Worm (Caenorhabditis elegans) whole organism, L3 larva: ENCODE data around the gene F45E4.6.
A peak's percentile ranks its signal among the peaks of the same experiment; 100 is the strongest.

Source experiments
- R02D3.7 ChIP-seq: fragments of 150-350 bp; optimal IDR thresholded peaks from 2 replicates; lab custom pipeline; 2014; ENCODE audit warnings: missing biosample characterization, missing genetic modification characterization
- ZK546.5 ChIP-seq: sonication (generic microtip); optimal IDR thresholded peaks from 2 replicates; lab custom pipeline; 2017; ENCODE audit warnings: missing biosample characterization, missing genetic modification characterization
- aly-2 ChIP-seq: fragments of 150-350 bp; optimal IDR thresholded peaks from 2 replicates; lab custom pipeline; 2014; ENCODE audit warnings: missing biosample characterization, missing genetic modification characterization
- ama-1 ChIP-seq: fragments of 150-350 bp; optimal IDR thresholded peaks from 2 replicates; lab custom pipeline; 2018
- ceh-16 ChIP-seq: sonication (generic microtip); optimal IDR thresholded peaks from 2 replicates; lab custom pipeline; 2017; ENCODE audit warnings: missing biosample characterization, missing genetic modification characterization
- ceh-28 ChIP-seq: fragments of 150-350 bp; optimal IDR thresholded peaks from 2 replicates; lab custom pipeline; 2014; ENCODE audit warnings: missing biosample characterization, missing genetic modification reagents, missing genetic modification characterization
- ceh-82 ChIP-seq: fragments of 150-350 bp; optimal IDR thresholded peaks from 2 replicates; lab custom pipeline; 2014; ENCODE audit warnings: missing biosample characterization, missing genetic modification characterization
- daf-12 ChIP-seq: fragments of 150-350 bp; optimal IDR thresholded peaks from 2 replicates; lab custom pipeline; 2014; ENCODE audit warnings: missing biosample characterization, missing genetic modification reagents, missing genetic modification characterization
- egl-27 ChIP-seq: sonication (generic microtip); optimal IDR thresholded peaks from 4 replicates; lab custom pipeline; 2017; ENCODE audit warnings: missing biosample characterization, missing genetic modification reagents, missing genetic modification characterization
- elt-1 ChIP-seq: fragments of 150-350 bp; optimal IDR thresholded peaks from 2 replicates; lab custom pipeline; 2014; ENCODE audit warnings: missing biosample characterization, missing genetic modification characterization
- elt-2 ChIP-seq: sonication (generic microtip); optimal IDR thresholded peaks from 2 replicates; lab custom pipeline; 2016; ENCODE audit warnings: missing genetic modification reagents, mild to moderate bottlenecking, missing genetic modification characterization, missing compliant biosample characterization
- elt-3 ChIP-seq, 3 experiments: fragments of 150-350 bp in 1 of 3; sonication (generic microtip) in 2 of 3; optimal IDR thresholded peaks; 2 replicates in 2 of 3; 4 replicates in 1 of 3; lab custom pipeline; 2014 to 2017; ENCODE audit warnings: missing biosample characterization in 3 of 3, missing genetic modification characterization in 3 of 3
- fkh-10 ChIP-seq: sonication (generic microtip); optimal IDR thresholded peaks from 2 replicates; lab custom pipeline; 2017; ENCODE audit warnings: missing biosample characterization, missing genetic modification reagents, missing genetic modification characterization
- fkh-2 ChIP-seq: fragments of 150-350 bp; optimal IDR thresholded peaks from 2 replicates; lab custom pipeline; 2014; ENCODE audit warnings: missing biosample characterization, missing genetic modification reagents, missing genetic modification characterization
- fos-1 ChIP-seq: fragments of 150-350 bp; optimal IDR thresholded peaks from 2 replicates; lab custom pipeline; 2014; ENCODE audit warnings: missing biosample characterization, missing genetic modification characterization
- hmg-11 ChIP-seq: sonication (generic microtip); optimal IDR thresholded peaks from 2 replicates; lab custom pipeline; 2016; ENCODE audit warnings: missing genetic modification characterization, missing compliant biosample characterization
- jun-1 ChIP-seq: fragments of 150-350 bp; optimal IDR thresholded peaks from 2 replicates; lab custom pipeline; 2014; ENCODE audit warnings: missing biosample characterization, missing genetic modification reagents, missing genetic modification characterization
- lin-15B ChIP-seq: fragments of 150-350 bp; optimal IDR thresholded peaks from 2 replicates; lab custom pipeline; 2014; ENCODE audit warnings: missing biosample characterization, missing genetic modification characterization
- lsy-12 ChIP-seq: sonication (generic microtip); optimal IDR thresholded peaks from 2 replicates; lab custom pipeline; 2016; ENCODE audit warnings: mild to moderate bottlenecking, missing genetic modification characterization, missing compliant biosample characterization
- mdl-1 ChIP-seq: fragments of 150-350 bp; optimal IDR thresholded peaks from 2 replicates; lab custom pipeline; 2014; ENCODE audit warnings: missing biosample characterization, missing genetic modification characterization
- mml-1 ChIP-seq: fragments of 150-350 bp; sonication (generic microtip); optimal IDR thresholded peaks from 3 replicates; lab custom pipeline; 2014; ENCODE audit warnings: missing biosample characterization, missing genetic modification characterization
- nfya-1 ChIP-seq: sonication (generic microtip); optimal IDR thresholded peaks from 2 replicates; lab custom pipeline; 2017; ENCODE audit warnings: missing genetic modification characterization, mild to moderate bottlenecking, missing compliant biosample characterization, antibody characterized with exemption, moderate library complexity; ENCODE audit not compliant: insufficient read depth
- nhr-11 ChIP-seq: fragments of 150-350 bp; optimal IDR thresholded peaks from 2 replicates; lab custom pipeline; 2014; ENCODE audit warnings: missing biosample characterization, missing genetic modification characterization
- nhr-23 ChIP-seq: fragments of 150-350 bp; optimal IDR thresholded peaks from 2 replicates; lab custom pipeline; 2014; ENCODE audit warnings: missing biosample characterization, missing genetic modification reagents, missing genetic modification characterization
- nhr-25 ChIP-seq: sonication (generic microtip); optimal IDR thresholded peaks from 2 replicates; lab custom pipeline; 2017; ENCODE audit warnings: missing biosample characterization, missing genetic modification characterization
- nhr-43 ChIP-seq: sonication (generic microtip); optimal IDR thresholded peaks from 2 replicates; lab custom pipeline; 2016; ENCODE audit warnings: mild to moderate bottlenecking, missing genetic modification characterization, missing compliant biosample characterization; ENCODE audit not compliant: poor library complexity, severe bottlenecking
- nhr-76 ChIP-seq: fragments of 150-350 bp; sonication (generic microtip); optimal IDR thresholded peaks from 5 replicates; lab custom pipeline; 2014; ENCODE audit warnings: missing biosample characterization, missing genetic modification characterization
- pha-4 ChIP-seq: fragments of 150-350 bp; optimal IDR thresholded peaks from 2 replicates; lab custom pipeline; 2014; ENCODE audit warnings: missing biosample characterization, missing genetic modification reagents, missing genetic modification characterization
- pqm-1 ChIP-seq: fragments of 150-350 bp; optimal IDR thresholded peaks from 2 replicates; lab custom pipeline; 2017; ENCODE audit warnings: missing biosample characterization, missing genetic modification characterization, inconsistent platforms
- skn-1 ChIP-seq: fragments of 150-350 bp; optimal IDR thresholded peaks from 2 replicates; lab custom pipeline; 2014; ENCODE audit warnings: missing biosample characterization, missing genetic modification characterization
- snpc-4 ChIP-seq: fragments of 150-350 bp; optimal IDR thresholded peaks from 2 replicates; lab custom pipeline; 2014; ENCODE audit warnings: missing biosample characterization, missing genetic modification characterization
- unc-39 ChIP-seq: sonication (generic microtip); optimal IDR thresholded peaks from 4 replicates; lab custom pipeline; 2017; ENCODE audit warnings: missing biosample characterization, missing genetic modification characterization
- unc-62 ChIP-seq: fragments of 150-350 bp; sonication (generic microtip); optimal IDR thresholded peaks from 4 replicates; lab custom pipeline; 2014; ENCODE audit warnings: missing biosample characterization, missing genetic modification reagents, missing genetic modification characterization
- zag-1 ChIP-seq: fragments of 150-350 bp; optimal IDR thresholded peaks from 2 replicates; lab custom pipeline; 2014; ENCODE audit warnings: missing biosample characterization, missing genetic modification characterization
- ztf-4 ChIP-seq: fragments of 150-350 bp; optimal IDR thresholded peaks from 2 replicates; lab custom pipeline; 2014; ENCODE audit warnings: missing biosample characterization, missing genetic modification characterization

The F45E4.6 gene

ce11 chrIV:7632535-7632934 lies at the start of gene F45E4.6:
TSS of gene F45E4.6 (minus strand) at chrIV:7632548.
- TF ChIP-seq ceh-16 (tag; lab: Kevin White, UChicago): no peak
- no peak for TF ChIP-seq ama-1 (lab: Kevin White, UChicago)
- TF ChIP-seq nfya-1: peak; percentile 39
- TF ChIP-seq nhr-76 (tag; lab: Kevin White, UChicago): no peak
- no peak for TF ChIP-seq nhr-25
- TF ChIP-seq elt-1 (tag; lab: Kevin White, UChicago): no peak
- TF ChIP-seq fkh-2 (tag; lab: Kevin White, UChicago): no peak
- no peak for TF ChIP-seq fos-1 (tag; lab: Kevin White, UChicago)
- TF ChIP-seq mdl-1 (tag; lab: Kevin White, UChicago): no peak
- TF ChIP-seq unc-62: no peak
- TF ChIP-seq nhr-11 (tag; lab: Kevin White, UChicago): no peak
- no peak for TF ChIP-seq jun-1 (tag; lab: Kevin White, UChicago)
- TF ChIP-seq lsy-12 (tag; lab: Kevin White, UChicago): no peak
- TF ChIP-seq ceh-82 (tag; lab: Kevin White, UChicago): no peak
- no peak for TF ChIP-seq zag-1
- peak; percentile 35 for TF ChIP-seq snpc-4 (tag; lab: Kevin White, UChicago)
- TF ChIP-seq pha-4 (tag; lab: Kevin White, UChicago): peak; percentile 76
- TF ChIP-seq skn-1: no peak
- TF ChIP-seq nhr-23 (tag; lab: Kevin White, UChicago): peak; percentile 2
- TF ChIP-seq mml-1: no peak
- TF ChIP-seq lin-15B (tag; lab: Kevin White, UChicago): peak; percentile 20
- no peak for TF ChIP-seq ZK546.5 (tag; lab: Kevin White, UChicago)
- no peak for TF ChIP-seq daf-12 (tag; lab: Kevin White, UChicago)

DNA sequence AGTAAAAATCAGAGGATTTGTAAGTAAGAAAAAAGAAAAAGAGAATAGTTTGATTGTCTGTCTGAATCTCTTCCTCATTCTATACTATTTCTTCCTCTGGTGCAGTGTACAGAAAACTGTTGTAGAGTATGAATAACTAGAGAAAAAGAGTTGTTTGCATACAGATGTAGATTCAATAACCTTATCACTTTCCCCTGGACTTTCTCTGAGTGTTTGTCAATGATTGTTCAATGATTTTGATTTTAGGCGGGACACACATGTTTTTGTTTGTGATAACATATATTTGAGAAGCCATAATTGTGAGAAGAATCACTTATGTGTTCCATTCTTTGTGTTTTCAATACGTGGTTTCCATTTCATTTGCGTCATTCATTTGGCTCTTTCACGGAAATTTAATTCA lies 46.8 kb upstream of the F45E4.6 start:
- TF ChIP-seq ZK546.5 (tag; lab: Kevin White, UChicago) (no peak), mml-1 (no peak), pha-4 (tag; lab: Kevin White, UChicago) (peak; percentile 69), egl-27 (no peak), elt-2 (tag; lab: Kevin White, UChicago) (peak; percentile 83), jun-1 (tag; lab: Kevin White, UChicago) (peak; percentile 43), fkh-10 (GFP tag; lab: Kevin White, UChicago) (no peak), pqm-1 (peak; percentile 62)

ce11 chrIV:7674874-7675273 lies 42.5 kb upstream of the F45E4.6 start, which contains the start of gene itr-1:
TSS of gene itr-1 (plus strand) at chrIV:7675174.
- TF ChIP-seq ama-1 (lab: Kevin White, UChicago) (no peak), mml-1 (no peak), nhr-43 (tag; lab: Kevin White, UChicago) (no peak), ceh-28 (tag; lab: Kevin White, UChicago) (no peak), hmg-11 (tag; lab: Kevin White, UChicago) (no peak), elt-1 (tag; lab: Kevin White, UChicago) (no peak), zag-1 (no peak), egl-27 (no peak), R02D3.7 (tag; lab: Kevin White, UChicago) (no peak), ceh-82 (tag; lab: Kevin White, UChicago) (no peak)

- no peak for TF ChIP-seq R02D3.7 (tag; lab: Kevin White, UChicago)
- TF ChIP-seq ZK546.5 (tag; lab: Kevin White, UChicago): no peak
- TF ChIP-seq nhr-11 (tag; lab: Kevin White, UChicago): no peak
- TF ChIP-seq elt-3 (tag; optimal IDR thresholded peaks at IDR 0.05; lab: Kevin White, UChicago): no peak
- TF ChIP-seq nhr-43 (tag; lab: Kevin White, UChicago): no peak
- no peak for TF ChIP-seq fkh-10 (GFP tag; lab: Kevin White, UChicago)
- TF ChIP-seq unc-39 (tag; lab: Kevin White, UChicago): no peak
- no peak for TF ChIP-seq nhr-76 (tag; lab: Kevin White, UChicago)
- TF ChIP-seq egl-27: no peak
- no peak for TF ChIP-seq ceh-28 (tag; lab: Kevin White, UChicago)
- no peak for TF ChIP-seq aly-2
- TF ChIP-seq ztf-4 (tag; lab: Kevin White, UChicago): no peak
- no peak for TF ChIP-seq nhr-25
- no peak for TF ChIP-seq jun-1 (tag; lab: Kevin White, UChicago)
- no peak for TF ChIP-seq elt-1 (tag; lab: Kevin White, UChicago)
- TF ChIP-seq mdl-1 (tag; lab: Kevin White, UChicago): no peak
- TF ChIP-seq fkh-2 (tag; lab: Kevin White, UChicago): no peak
- TF ChIP-seq skn-1: no peak
- no peak for TF ChIP-seq nfya-1
These were observed 40.5 kb upstream of the F45E4.6 start, which contains the start of gene C08G9.2 for ce11 chrIV:7672872-7673271. TSS of gene C08G9.2 (minus strand) at chrIV:7672972.
